Worm (Caenorhabditis elegans) whole organism, L3 larva: Measurements from ENCODE around the gene nhr-168.

Experiments used
- R02D3.7 ChIP-seq: fragments of 150-350 bp; optimal IDR thresholded peaks from 2 replicates; lab custom pipeline; 2014; ENCODE audit warnings: missing biosample characterization, missing genetic modification characterization
- ZK546.5 ChIP-seq: sonication (generic microtip); optimal IDR thresholded peaks from 2 replicates; lab custom pipeline; 2017; ENCODE audit warnings: missing biosample characterization, missing genetic modification characterization
- ceh-16 ChIP-seq: sonication (generic microtip); optimal IDR thresholded peaks from 2 replicates; lab custom pipeline; 2017; ENCODE audit warnings: missing biosample characterization, missing genetic modification characterization
- ceh-28 ChIP-seq: fragments of 150-350 bp; optimal IDR thresholded peaks from 2 replicates; lab custom pipeline; 2014; ENCODE audit warnings: missing biosample characterization, missing genetic modification reagents, missing genetic modification characterization
- ceh-9 ChIP-seq: sonication (generic microtip); optimal IDR thresholded peaks from 2 replicates; lab custom pipeline; 2018; ENCODE audit warnings: missing biosample characterization, missing genetic modification characterization
- daf-12 ChIP-seq: fragments of 150-350 bp; optimal IDR thresholded peaks from 2 replicates; lab custom pipeline; 2014; ENCODE audit warnings: missing biosample characterization, missing genetic modification reagents, missing genetic modification characterization
- egl-27 ChIP-seq: sonication (generic microtip); optimal IDR thresholded peaks from 4 replicates; lab custom pipeline; 2017; ENCODE audit warnings: missing biosample characterization, missing genetic modification reagents, missing genetic modification characterization
- elt-1 ChIP-seq: fragments of 150-350 bp; optimal IDR thresholded peaks from 2 replicates; lab custom pipeline; 2014; ENCODE audit warnings: missing biosample characterization, missing genetic modification characterization
- elt-2 ChIP-seq: sonication (generic microtip); optimal IDR thresholded peaks from 2 replicates; lab custom pipeline; 2016; ENCODE audit warnings: missing genetic modification reagents, mild to moderate bottlenecking, missing genetic modification characterization, missing compliant biosample characterization
- elt-3 ChIP-seq, 3 experiments: fragments of 150-350 bp in 1 of 3; sonication (generic microtip) in 2 of 3; optimal IDR thresholded peaks; 2 replicates in 2 of 3; 4 replicates in 1 of 3; lab custom pipeline; 2014 to 2017; ENCODE audit warnings: missing biosample characterization in 3 of 3, missing genetic modification characterization in 3 of 3
- eor-1 ChIP-seq, 2 experiments: fragments of 150-350 bp; optimal IDR thresholded peaks; 2 replicates each; lab custom pipeline; 2014 to 2018; ENCODE audit warnings: missing biosample characterization in 2 of 2, missing genetic modification characterization in 2 of 2
- fkh-10 ChIP-seq: sonication (generic microtip); optimal IDR thresholded peaks from 2 replicates; lab custom pipeline; 2017; ENCODE audit warnings: missing biosample characterization, missing genetic modification reagents, missing genetic modification characterization
- fkh-2 ChIP-seq: fragments of 150-350 bp; optimal IDR thresholded peaks from 2 replicates; lab custom pipeline; 2014; ENCODE audit warnings: missing biosample characterization, missing genetic modification reagents, missing genetic modification characterization
- fos-1 ChIP-seq: fragments of 150-350 bp; optimal IDR thresholded peaks from 2 replicates; lab custom pipeline; 2014; ENCODE audit warnings: missing biosample characterization, missing genetic modification characterization
- hmg-11 ChIP-seq: sonication (generic microtip); optimal IDR thresholded peaks from 2 replicates; lab custom pipeline; 2016; ENCODE audit warnings: missing genetic modification characterization, missing compliant biosample characterization
- jun-1 ChIP-seq: fragments of 150-350 bp; optimal IDR thresholded peaks from 2 replicates; lab custom pipeline; 2014; ENCODE audit warnings: missing biosample characterization, missing genetic modification reagents, missing genetic modification characterization
- lin-15B ChIP-seq: fragments of 150-350 bp; optimal IDR thresholded peaks from 2 replicates; lab custom pipeline; 2014; ENCODE audit warnings: missing biosample characterization, missing genetic modification characterization
- lin-39 ChIP-seq: fragments of 150-350 bp; optimal IDR thresholded peaks from 2 replicates; lab custom pipeline; 2018; ENCODE audit warnings: missing biosample characterization, missing genetic modification reagents, missing genetic modification characterization
- lsy-12 ChIP-seq: sonication (generic microtip); optimal IDR thresholded peaks from 2 replicates; lab custom pipeline; 2016; ENCODE audit warnings: mild to moderate bottlenecking, missing genetic modification characterization, missing compliant biosample characterization
- mdl-1 ChIP-seq: fragments of 150-350 bp; optimal IDR thresholded peaks from 2 replicates; lab custom pipeline; 2014; ENCODE audit warnings: missing biosample characterization, missing genetic modification characterization
- nfya-1 ChIP-seq: sonication (generic microtip); optimal IDR thresholded peaks from 2 replicates; lab custom pipeline; 2017; ENCODE audit warnings: missing genetic modification characterization, mild to moderate bottlenecking, missing compliant biosample characterization, antibody characterized with exemption, moderate library complexity; ENCODE audit not compliant: insufficient read depth
- nhr-11 ChIP-seq: fragments of 150-350 bp; optimal IDR thresholded peaks from 2 replicates; lab custom pipeline; 2014; ENCODE audit warnings: missing biosample characterization, missing genetic modification characterization
- nhr-12 ChIP-seq: fragments of 150-350 bp; optimal IDR thresholded peaks from 2 replicates; lab custom pipeline; 2014; ENCODE audit warnings: missing biosample characterization, missing genetic modification characterization
- nhr-23 ChIP-seq: fragments of 150-350 bp; optimal IDR thresholded peaks from 2 replicates; lab custom pipeline; 2014; ENCODE audit warnings: missing biosample characterization, missing genetic modification reagents, missing genetic modification characterization
- nhr-237 ChIP-seq: fragments of 150-350 bp; optimal IDR thresholded peaks from 2 replicates; lab custom pipeline; 2014; ENCODE audit warnings: missing biosample characterization, missing genetic modification characterization
- nhr-25 ChIP-seq: sonication (generic microtip); optimal IDR thresholded peaks from 2 replicates; lab custom pipeline; 2017; ENCODE audit warnings: missing biosample characterization, missing genetic modification characterization
- nhr-28 ChIP-seq: fragments of 150-350 bp; optimal IDR thresholded peaks from 2 replicates; lab custom pipeline; 2014; ENCODE audit warnings: missing biosample characterization, missing genetic modification characterization
- nhr-43 ChIP-seq: sonication (generic microtip); optimal IDR thresholded peaks from 2 replicates; lab custom pipeline; 2016; ENCODE audit warnings: mild to moderate bottlenecking, missing genetic modification characterization, missing compliant biosample characterization; ENCODE audit not compliant: poor library complexity, severe bottlenecking
- nhr-76 ChIP-seq: fragments of 150-350 bp; sonication (generic microtip); optimal IDR thresholded peaks from 5 replicates; lab custom pipeline; 2014; ENCODE audit warnings: missing biosample characterization, missing genetic modification characterization
- nhr-77 ChIP-seq: fragments of 150-350 bp; optimal IDR thresholded peaks from 2 replicates; lab custom pipeline; 2014; ENCODE audit warnings: missing biosample characterization, missing genetic modification characterization
- pha-4 ChIP-seq: fragments of 150-350 bp; optimal IDR thresholded peaks from 2 replicates; lab custom pipeline; 2014; ENCODE audit warnings: missing biosample characterization, missing genetic modification reagents, missing genetic modification characterization
- pqm-1 ChIP-seq: fragments of 150-350 bp; optimal IDR thresholded peaks from 2 replicates; lab custom pipeline; 2017; ENCODE audit warnings: missing biosample characterization, missing genetic modification characterization, inconsistent platforms
- sea-2 ChIP-seq: fragments of 150-350 bp; sonication (generic microtip); optimal IDR thresholded peaks from 4 replicates; lab custom pipeline; 2014; ENCODE audit warnings: missing biosample characterization, missing genetic modification reagents, missing genetic modification characterization
- skn-1 ChIP-seq: fragments of 150-350 bp; optimal IDR thresholded peaks from 2 replicates; lab custom pipeline; 2014; ENCODE audit warnings: missing biosample characterization, missing genetic modification characterization
- tbx-2 ChIP-seq: sonication (generic microtip); optimal IDR thresholded peaks from 2 replicates; lab custom pipeline; 2016; ENCODE audit warnings: mild to moderate bottlenecking, missing genetic modification characterization, missing compliant biosample characterization
- unc-39 ChIP-seq: sonication (generic microtip); optimal IDR thresholded peaks from 4 replicates; lab custom pipeline; 2017; ENCODE audit warnings: missing biosample characterization, missing genetic modification characterization
- unc-62 ChIP-seq: fragments of 150-350 bp; sonication (generic microtip); optimal IDR thresholded peaks from 4 replicates; lab custom pipeline; 2014; ENCODE audit warnings: missing biosample characterization, missing genetic modification reagents, missing genetic modification characterization
- zag-1 ChIP-seq: fragments of 150-350 bp; optimal IDR thresholded peaks from 2 replicates; lab custom pipeline; 2014; ENCODE audit warnings: missing biosample characterization, missing genetic modification characterization

The nhr-168 gene

ce11 chrV:13377130-13377529, 43.5 kb upstream of the nhr-168 start:
- TF ChIP-seq elt-2 (tag; lab: Kevin White, UChicago), result peak; percentile 99
- TF ChIP-seq nhr-28 (tag; lab: Kevin White, UChicago), result no peak
- TF ChIP-seq egl-27 (tag; lab: Kevin White, UChicago), result no peak
- peak; percentile 4 for TF ChIP-seq nhr-25 (tag; lab: Kevin White, UChicago)
- no peak for TF ChIP-seq nhr-237 (tag; lab: Kevin White, UChicago)
- no peak for TF ChIP-seq eor-1 (tag; optimal IDR thresholded peaks at IDR 0.05; lab: Kevin White, UChicago)
- peak; percentile 57 for TF ChIP-seq pha-4
- no peak for TF ChIP-seq nhr-23
- TF ChIP-seq pqm-1 (tag; lab: Kevin White, UChicago), result peak; percentile 96
- peak; percentile 39 for TF ChIP-seq jun-1
- no peak for TF ChIP-seq nhr-11 (tag; lab: Kevin White, UChicago)
- TF ChIP-seq, all 47 proteins: peak for 5

- TF ChIP-seq nfya-1, result peak; percentile 4
- TF ChIP-seq pha-4, result no peak
- TF ChIP-seq R02D3.7 (tag; lab: Kevin White, UChicago), result peak; percentile 19
- TF ChIP-seq nhr-76 (tag; lab: Kevin White, UChicago), result no peak
- TF ChIP-seq egl-27 (tag; lab: Kevin White, UChicago), result no peak
- no peak for TF ChIP-seq unc-39 (tag; lab: Kevin White, UChicago)
- TF ChIP-seq ceh-9 (tag; lab: Kevin White, UChicago), result no peak
- TF ChIP-seq jun-1, result no peak
- TF ChIP-seq lin-15B (tag; lab: Kevin White, UChicago), result no peak
- no peak for TF ChIP-seq ZK546.5 (tag; lab: Kevin White, UChicago)
- TF ChIP-seq skn-1, result no peak
- no peak for TF ChIP-seq fos-1
- TF ChIP-seq nhr-23, result peak; percentile 34
- peak; percentile 18 for TF ChIP-seq ceh-28 (tag; lab: Kevin White, UChicago)
- TF ChIP-seq elt-3 (tag; optimal IDR thresholded peaks at IDR 0.05; lab: Kevin White, UChicago), result no peak
- no peak for TF ChIP-seq fkh-2 (tag; lab: Kevin White, UChicago)
- TF ChIP-seq fkh-10 (GFP tag; lab: Kevin White, UChicago), result no peak
- no peak for TF ChIP-seq lin-39
- no peak for TF ChIP-seq nhr-77 (tag; lab: Kevin White, UChicago)
- no peak for TF ChIP-seq unc-62 (GFP tag; lab: Kevin White, UChicago)
- TF ChIP-seq elt-1 (tag; lab: Kevin White, UChicago), result peak; percentile 27
- no peak for TF ChIP-seq hmg-11 (tag; lab: Kevin White, UChicago)
- TF ChIP-seq nhr-25 (tag; lab: Kevin White, UChicago), result peak; percentile 82
- peak; percentile 33 for TF ChIP-seq nhr-43
- TF ChIP-seq, all 47 proteins: peak for 7
Measured at ce11 chrV:13375861-13376260, 42.2 kb upstream of the nhr-168 start.

ce11 chrV:13374532-13374931, 40.9 kb upstream of the nhr-168 start:
- TF ChIP-seq elt-2 (tag; lab: Kevin White, UChicago) (peak; percentile 31), unc-39 (tag; lab: Kevin White, UChicago) (no peak), nhr-77 (tag; lab: Kevin White, UChicago) (no peak), nhr-43 (peak; percentile 49), egl-27 (tag; lab: Kevin White, UChicago) (no peak), zag-1 (tag; lab: Kevin White, UChicago) (no peak), ceh-16 (tag; lab: Kevin White, UChicago) (no peak), mdl-1 (tag; lab: Kevin White, UChicago) (no peak), ceh-28 (tag; lab: Kevin White, UChicago) (peak; percentile 56), elt-3 (tag; optimal IDR thresholded peaks at IDR 0.05; lab: Kevin White, UChicago) (no peak), hmg-11 (tag; lab: Kevin White, UChicago) (no peak), nhr-23 (peak; percentile 95), ZK546.5 (tag; lab: Kevin White, UChicago) (no peak), jun-1 (peak; percentile 16), sea-2 (GFP tag; lab: Kevin White, UChicago) (no peak), tbx-2 (tag; lab: Kevin White, UChicago) (peak; percentile 6), nhr-12 (no peak), daf-12 (tag; lab: Kevin White, UChicago) (no peak), R02D3.7 (tag; lab: Kevin White, UChicago) (no peak), nhr-25 (tag; lab: Kevin White, UChicago) (peak; percentile 93), nhr-237 (tag; lab: Kevin White, UChicago) (no peak), lsy-12 (tag; lab: Kevin White, UChicago) (peak; percentile 18)
